Fruit fly (Drosophila melanogaster) whole organism, prepupa: Measurements from ENCODE around the gene TwdlL.

Experiments used
- CG3032 ChIP-seq: fragments of 200-800 bp; optimal IDR thresholded peaks from 2 replicates; lab custom pipeline; 2019; ENCODE audit warnings: missing biosample characterization, mild to moderate bottlenecking, missing genetic modification characterization, moderate library complexity
- CG6163 ChIP-seq: fragments of 200-800 bp; sonication (Bioruptor generic); IDR thresholded peaks from 3 replicates; pipeline ENCODE4 v1.3.6; 2022; ENCODE audit warnings: missing biosample characterization, missing genetic modification characterization
- CG6276 ChIP-seq: fragments of 200-800 bp; sonication (Bioruptor generic); optimal IDR thresholded peaks from 2 replicates; lab custom pipeline; 2017; ENCODE audit warnings: missing biosample characterization, mild to moderate bottlenecking, missing genetic modification characterization
- CG9139 ChIP-seq: fragments of 200-800 bp; sonication (Bioruptor generic); optimal IDR thresholded peaks from 3 replicates; lab custom pipeline; 2017; ENCODE audit warnings: missing biosample characterization, mild to moderate bottlenecking, missing genetic modification characterization
- Eip75B ChIP-seq: fragments of 200-800 bp; sonication (Bioruptor generic); optimal IDR thresholded peaks from 3 replicates; lab custom pipeline; 2016; ENCODE audit warnings: missing biosample characterization, missing genetic modification characterization
- Eip78C ChIP-seq: fragments of 200-800 bp; sonication (Bioruptor generic); peaks from one replicate; lab custom pipeline; 2016; ENCODE audit warnings: missing biosample characterization, missing genetic modification characterization
- Eip93F ChIP-seq: fragments of 200-800 bp; sonication (Bioruptor generic); optimal IDR thresholded peaks from 2 replicates; lab custom pipeline; 2016; ENCODE audit warnings: missing biosample characterization, mild to moderate bottlenecking, missing genetic modification characterization
- OdsH ChIP-seq: fragments of 200-800 bp; sonication (Bioruptor generic); optimal IDR thresholded peaks from 3 replicates; lab custom pipeline; 2016; ENCODE audit warnings: missing biosample characterization, missing genetic modification characterization
- Sox14 ChIP-seq: fragments of 200-800 bp; sonication (Bioruptor generic); optimal IDR thresholded peaks from 3 replicates; lab custom pipeline; 2016; ENCODE audit warnings: missing biosample characterization, missing genetic modification characterization
- acj6 ChIP-seq: fragments of 200-800 bp; sonication (Bioruptor generic); optimal IDR thresholded peaks from 3 replicates; lab custom pipeline; 2016; ENCODE audit warnings: missing biosample characterization, missing genetic modification characterization
- esn ChIP-seq: fragments of 200-800 bp; sonication (Bioruptor generic); optimal IDR thresholded peaks from 2 replicates; lab custom pipeline; 2016; ENCODE audit warnings: missing biosample characterization, mild to moderate bottlenecking, missing genetic modification characterization, moderate library complexity
- fkh ChIP-seq: fragments of 200-800 bp; sonication (Bioruptor generic); optimal IDR thresholded peaks from 3 replicates; lab custom pipeline; 2017; ENCODE audit warnings: missing biosample characterization, mild to moderate bottlenecking, missing genetic modification characterization, moderate library complexity
- lz ChIP-seq: fragments of 200-800 bp; sonication (Bioruptor generic); optimal IDR thresholded peaks from 3 replicates; lab custom pipeline; 2016; ENCODE audit warnings: missing biosample characterization, missing genetic modification characterization
- pdm3 ChIP-seq: fragments of 200-800 bp; sonication (Bioruptor generic); optimal IDR thresholded peaks from 3 replicates; lab custom pipeline; 2016; ENCODE audit warnings: missing biosample characterization, missing genetic modification characterization

DNA sequence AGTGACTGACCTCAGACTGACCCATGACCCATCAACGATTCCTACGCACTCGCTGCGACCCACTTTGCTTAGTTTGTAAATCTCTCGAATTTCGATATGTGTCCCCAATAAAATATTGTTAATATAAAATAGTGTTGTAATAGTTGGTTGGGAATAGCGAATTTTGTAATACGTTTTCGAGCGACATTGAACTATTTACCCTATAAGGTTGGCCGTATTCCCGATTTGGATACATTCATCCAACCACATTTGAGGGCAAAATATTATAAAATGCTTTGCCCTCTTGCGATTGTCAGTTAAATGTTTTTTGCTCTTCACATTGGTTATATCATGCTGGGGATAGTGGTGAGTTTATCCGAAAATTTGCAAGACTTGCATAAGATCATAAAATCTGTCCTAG, 9.1 kb upstream of the TwdlL start, which contains the start of gene TwdlR:
- no peak for TF ChIP-seq lz (GFP tag; lab: Kevin White, UChicago)
- TF ChIP-seq acj6, result no peak
- TF ChIP-seq Eip75B (GFP tag; lab: Kevin White, UChicago), result no peak
- TF ChIP-seq CG6276 (GFP tag; lab: Kevin White, UChicago), result no peak
- no peak for TF ChIP-seq esn (GFP tag; lab: Kevin White, UChicago)
- no peak for TF ChIP-seq CG6163 (GFP tag; lab: Robert Waterston, UW)
- no peak for TF ChIP-seq pdm3
- no peak for TF ChIP-seq OdsH (GFP tag; lab: Kevin White, UChicago)
- TF ChIP-seq fkh, result no peak
- no peak for TF ChIP-seq Sox14 (GFP tag; lab: Kevin White, UChicago)
- no peak for TF ChIP-seq Eip78C (GFP tag; lab: Kevin White, UChicago)
- no peak for TF ChIP-seq CG3032 (tag; lab: Kevin White, UChicago)
- no peak for TF ChIP-seq CG9139 (GFP tag; lab: Kevin White, UChicago)
- TF ChIP-seq Eip93F (GFP tag; lab: Kevin White, UChicago), result no peak
